In genomic region chrX:14621464-14621863, dm6 we compare ENCODE assay signal across 1 fruit fly cellular context.
TF ChIP-seq lines count a peak whose summit lies in the region.

No protein-coding gene starts in this region.

TF ChIP-seq in whole organism, embryonic, 481 proteins besides CTCF, POLR2A, EP300 and RAD21 (continued from another document):
- TF ChIP-seq zf30C (GFP tag; optimal IDR thresholded peaks at IDR 0.05; lab: Kevin White, UChicago) (no peak), Hmr (GFP tag; optimal IDR thresholded peaks at IDR 0.05; lab: Kevin White, UChicago) (no peak), bowl (GFP tag; IDR thresholded peaks at IDR 0.05; lab: Robert Waterston, UW) (no peak), Kr (GFP tag; optimal IDR thresholded peaks at IDR 0.05; lab: Kevin White, UChicago) (no peak), Six4 (GFP tag; optimal IDR thresholded peaks at IDR 0.05; lab: Kevin White, UChicago) (no peak), CG13624 (GFP tag; optimal IDR thresholded peaks at IDR 0.05; lab: Kevin White, UChicago) (no peak), CG4404 (GFP tag; IDR thresholded peaks at IDR 0.05; lab: Robert Waterston, UW) (no peak), CG4328 (GFP tag; optimal IDR thresholded peaks at IDR 0.05; lab: Kevin White, UChicago) (no peak), CG10267 (tag; optimal IDR thresholded peaks at IDR 0.05; lab: Kevin White, UChicago) (no peak), sd (tag; optimal IDR thresholded peaks at IDR 0.05; lab: Kevin White, UChicago) (no peak), Sox100B (GFP tag; optimal IDR thresholded peaks at IDR 0.05; lab: Kevin White, UChicago) (no peak), Dfd (GFP tag; optimal IDR thresholded peaks at IDR 0.05; lab: Kevin White, UChicago) (no peak), CG13296 (GFP tag; optimal IDR thresholded peaks at IDR 0.05; lab: Kevin White, UChicago) (no peak), CG6175 (GFP tag; IDR thresholded peaks at IDR 0.05; lab: Robert Waterston, UW) (no peak), CG2129 (GFP tag; IDR thresholded peaks at IDR 0.05; lab: Robert Waterston, UW; ENCODE audit: partially characterized antibody) (no peak), CG12219 (GFP tag; optimal IDR thresholded peaks at IDR 0.05; lab: Kevin White, UChicago) (no peak), phol (tag; optimal IDR thresholded peaks at IDR 0.05; lab: Kevin White, UChicago) (peak; percentile 16), H2.0 (GFP tag; IDR thresholded peaks at IDR 0.05; lab: Robert Waterston, UW) (no peak), ci (GFP tag; IDR thresholded peaks at IDR 0.05; lab: Robert Waterston, UW) (0 out of 3 replicates have a peak, but pooled peaks have one; percentile 37), CG1832 (GFP tag; optimal IDR thresholded peaks at IDR 0.05; lab: Kevin White, UChicago) (no peak), CG2678 (tag; optimal IDR thresholded peaks at IDR 0.05; lab: Kevin White, UChicago) (no peak), Tbp (GFP tag; optimal IDR thresholded peaks at IDR 0.05; lab: Kevin White, UChicago) (no peak), D (optimal IDR thresholded peaks at IDR 0.05; lab: Kevin White, UChicago) (no peak), D (GFP tag; optimal IDR thresholded peaks at IDR 0.05; lab: Kevin White, UChicago) (no peak), CG12769 (tag; optimal IDR thresholded peaks at IDR 0.05; lab: Kevin White, UChicago) (no peak), CG3065 (GFP tag; optimal IDR thresholded peaks at IDR 0.05; lab: Kevin White, UChicago) (no peak), CG1603 (tag; optimal IDR thresholded peaks at IDR 0.05; lab: Kevin White, UChicago) (peak; percentile 36), MBD-R2 (GFP tag; IDR thresholded peaks at IDR 0.05; lab: Robert Waterston, UW) (no peak), CG10979 (tag; optimal IDR thresholded peaks at IDR 0.05; lab: Kevin White, UChicago) (no peak), psq (GFP tag; optimal IDR thresholded peaks at IDR 0.05; lab: Kevin White, UChicago) (no peak), BEAF-32 (GFP tag; optimal IDR thresholded peaks at IDR 0.05; lab: Kevin White, UChicago) (no peak), run (tag; optimal IDR thresholded peaks at IDR 0.05; lab: Kevin White, UChicago) (no peak), eve (GFP tag; optimal IDR thresholded peaks at IDR 0.05; lab: Kevin White, UChicago) (no peak), Chrac-16 (GFP tag; optimal IDR thresholded peaks at IDR 0.05; lab: Kevin White, UChicago) (no peak), cas (GFP tag; IDR thresholded peaks at IDR 0.05; lab: Robert Waterston, UW) (no peak), Max (GFP tag; optimal IDR thresholded peaks at IDR 0.05; lab: Kevin White, UChicago) (no peak), sqz (GFP tag; optimal IDR thresholded peaks at IDR 0.05; lab: Kevin White, UChicago) (no peak), Ptx1 (GFP tag; IDR thresholded peaks at IDR 0.05; lab: Robert Waterston, UW) (peak; percentile 42; the same call in 1 of the 2 replicates), Elba2 (GFP tag; optimal IDR thresholded peaks at IDR 0.05; lab: Kevin White, UChicago) (no peak), cato (GFP tag; optimal IDR thresholded peaks at IDR 0.05; lab: Kevin White, UChicago; ENCODE audit: borderline replicate concordance) (no peak), tx (GFP tag; optimal IDR thresholded peaks at IDR 0.05; lab: Kevin White, UChicago) (no peak), dm (GFP tag; optimal IDR thresholded peaks at IDR 0.05; lab: Kevin White, UChicago) (no peak), CG30431 (GFP tag; optimal IDR thresholded peaks at IDR 0.05; lab: Kevin White, UChicago) (no peak), dpn (GFP tag; optimal IDR thresholded peaks at IDR 0.05; lab: Kevin White, UChicago) (peak in 1 of 2 experiments; percentile 15), vvl (GFP tag; IDR thresholded peaks at IDR 0.05; lab: Robert Waterston, UW) (0 out of 2 replicates have a peak, but pooled peaks have one; percentile 17), gsb-n (tag; optimal IDR thresholded peaks at IDR 0.05; lab: Kevin White, UChicago) (no peak), gt (GFP tag; IDR thresholded peaks at IDR 0.05; lab: Robert Waterston, UW) (no peak), klu (GFP tag; IDR thresholded peaks at IDR 0.05; lab: Robert Waterston, UW) (no peak), CG3407 (GFP tag; optimal IDR thresholded peaks at IDR 0.05; lab: Kevin White, UChicago) (no peak), CG16813 (GFP tag; IDR thresholded peaks at IDR 0.05; lab: Robert Waterston, UW; ENCODE audit: partially characterized antibody) (no peak), CG8388 (GFP tag; optimal IDR thresholded peaks at IDR 0.05; lab: Kevin White, UChicago) (no peak), ken (GFP tag; IDR thresholded peaks at IDR 0.05; lab: Robert Waterston, UW) (no peak), CG15696 (tag; optimal IDR thresholded peaks at IDR 0.05; lab: Kevin White, UChicago) (no peak), CG9817 (tag; optimal IDR thresholded peaks at IDR 0.05; lab: Kevin White, UChicago) (no peak), CG6813 (GFP tag; optimal IDR thresholded peaks at IDR 0.05; lab: Kevin White, UChicago) (no peak), Sox102F (GFP tag; optimal IDR thresholded peaks at IDR 0.05; lab: Kevin White, UChicago) (peak; percentile 24), Gsc (GFP tag; IDR thresholded peaks at IDR 0.05; lab: Robert Waterston, UW) (no peak), usp (GFP tag; optimal IDR thresholded peaks at IDR 0.05; lab: Kevin White, UChicago) (no peak), CG6654 (GFP tag; optimal IDR thresholded peaks at IDR 0.05; lab: Kevin White, UChicago) (no peak), pb (GFP tag; optimal IDR thresholded peaks at IDR 0.05; lab: Kevin White, UChicago) (no peak), HLHmδ (GFP tag; optimal IDR thresholded peaks at IDR 0.05; lab: Kevin White, UChicago) (no peak), crp (GFP tag; optimal IDR thresholded peaks at IDR 0.05; lab: Kevin White, UChicago) (no peak), CG14860 (GFP tag; IDR thresholded peaks at IDR 0.05; lab: Robert Waterston, UW; ENCODE audit: partially characterized antibody) (no peak), CG31365 (tag; optimal IDR thresholded peaks at IDR 0.05; lab: Kevin White, UChicago) (no peak), Stat92E (GFP tag; optimal IDR thresholded peaks at IDR 0.05; lab: Kevin White, UChicago) (no peak), CG18619 (GFP tag; optimal IDR thresholded peaks at IDR 0.05; lab: Kevin White, UChicago) (no peak), CG11695 (GFP tag; IDR thresholded peaks at IDR 0.05; lab: Robert Waterston, UW) (no peak), abd-A (tag; optimal IDR thresholded peaks at IDR 0.05; lab: Kevin White, UChicago) (no peak), Opbp (GFP tag; IDR thresholded peaks at IDR 0.05; lab: Robert Waterston, UW; ENCODE audit: partially characterized antibody) (no peak), Myb (GFP tag; optimal IDR thresholded peaks at IDR 0.05; lab: Kevin White, UChicago) (no peak), Oli (tag; optimal IDR thresholded peaks at IDR 0.05; lab: Kevin White, UChicago) (no peak), Ada2b (GFP tag; IDR thresholded peaks at IDR 0.05; lab: Robert Waterston, UW) (0 out of 2 replicates have a peak, but pooled peaks have one; percentile 11), luna (GFP tag; optimal IDR thresholded peaks at IDR 0.05; lab: Kevin White, UChicago) (no peak), pum (GFP tag; optimal IDR thresholded peaks at IDR 0.05; lab: Kevin White, UChicago) (no peak), ase (GFP tag; IDR thresholded peaks at IDR 0.05; lab: Robert Waterston, UW) (no peak), Hr3 (GFP tag; optimal IDR thresholded peaks at IDR 0.05; lab: Kevin White, UChicago) (no peak), CG10959 (GFP tag; IDR thresholded peaks at IDR 0.05; lab: Robert Waterston, UW) (no peak), HLH3B (GFP tag; IDR thresholded peaks at IDR 0.05; lab: Robert Waterston, UW) (no peak), CG1647 (GFP tag; optimal IDR thresholded peaks at IDR 0.05; lab: Kevin White, UChicago) (no peak), Meics (GFP tag; optimal IDR thresholded peaks at IDR 0.05; lab: Kevin White, UChicago) (no peak), gfzf (GFP tag; optimal IDR thresholded peaks at IDR 0.05; lab: Kevin White, UChicago) (no peak), fd96Cb (tag; optimal IDR thresholded peaks at IDR 0.05; lab: Kevin White, UChicago) (peak; percentile 11), CG1529 (GFP tag; optimal IDR thresholded peaks at IDR 0.05; lab: Kevin White, UChicago) (no peak), CG8290 (GFP tag; optimal IDR thresholded peaks at IDR 0.05; lab: Kevin White, UChicago) (no peak), CG8290 (tag; optimal IDR thresholded peaks at IDR 0.05; lab: Kevin White, UChicago) (no peak), CG14441 (GFP tag; IDR thresholded peaks at IDR 0.05; lab: Robert Waterston, UW) (no peak), CG7357 (GFP tag; IDR thresholded peaks at IDR 0.05; lab: Robert Waterston, UW) (no peak), MESR4 (GFP tag; optimal IDR thresholded peaks at IDR 0.05; lab: Kevin White, UChicago) (no peak), CkIIα-i1 (GFP tag; IDR thresholded peaks at IDR 0.05; lab: Robert Waterston, UW) (no peak), CG4360 (GFP tag; IDR thresholded peaks at IDR 0.05; lab: Robert Waterston, UW) (no peak), CG6854 (GFP tag; optimal IDR thresholded peaks at IDR 0.05; lab: Kevin White, UChicago) (no peak), CG31388 (GFP tag; optimal IDR thresholded peaks at IDR 0.05; lab: Kevin White, UChicago) (no peak), sens-2 (GFP tag; IDR thresholded peaks at IDR 0.05; lab: Robert Waterston, UW) (no peak), CG30020 (tag; optimal IDR thresholded peaks at IDR 0.05; lab: Kevin White, UChicago) (no peak), CG5180 (GFP tag; optimal IDR thresholded peaks at IDR 0.05; lab: Kevin White, UChicago) (no peak), gsb (GFP tag; IDR thresholded peaks at IDR 0.05; lab: Robert Waterston, UW) (no peak), unpg (GFP tag; optimal IDR thresholded peaks at IDR 0.05; lab: Kevin White, UChicago) (no peak), ems (GFP tag; optimal IDR thresholded peaks at IDR 0.05; lab: Kevin White, UChicago) (no peak), CG18764 (GFP tag; optimal IDR thresholded peaks at IDR 0.05; lab: Kevin White, UChicago) (no peak), pfk (GFP tag; optimal IDR thresholded peaks at IDR 0.05; lab: Kevin White, UChicago) (no peak), Mrtf (GFP tag; IDR thresholded peaks at IDR 0.05; lab: Robert Waterston, UW) (no peak), CG5245 (GFP tag; optimal IDR thresholded peaks at IDR 0.05; lab: Kevin White, UChicago) (no peak), tna (GFP tag; IDR thresholded peaks at IDR 0.05; lab: Robert Waterston, UW; ENCODE audit: partially characterized antibody) (no peak), tin (GFP tag; optimal IDR thresholded peaks at IDR 0.05; lab: Kevin White, UChicago) (peak; percentile 2), CG6689 (GFP tag; IDR thresholded peaks at IDR 0.05; lab: Robert Waterston, UW) (peak; percentile 18; the same call in 1 of the 2 replicates)
